Worm (Caenorhabditis elegans) whole organism, mixed stage, embryonic: Measurements from ENCODE around the gene C47D12.4.

ENCODE experiments used
- M03D4.4 ChIP-seq: sonication (generic microtip); optimal IDR thresholded peaks from 2 replicates; lab custom pipeline; 2017; ENCODE audit warnings: mild to moderate bottlenecking, missing genetic modification characterization, missing compliant biosample characterization
- bed-3 ChIP-seq: fragments of 200-800 bp; sonication (Bioruptor generic); optimal IDR thresholded peaks from 3 replicates; lab custom pipeline; 2018; ENCODE audit warnings: mild to moderate bottlenecking, missing genetic modification characterization, moderate library complexity, missing compliant biosample characterization
- ceh-39 ChIP-seq: fragments of 150-350 bp; optimal IDR thresholded peaks from 2 replicates; lab custom pipeline; 2014; ENCODE audit warnings: missing biosample characterization, missing genetic modification characterization
- ceh-43 ChIP-seq: fragments of 200-800 bp; sonication (Bioruptor generic); optimal IDR thresholded peaks from 2 replicates; lab custom pipeline; 2018; ENCODE audit warnings: mild to moderate bottlenecking, missing genetic modification characterization, moderate library complexity, missing compliant biosample characterization
- ceh-83 ChIP-seq: fragments of 200-800 bp; sonication (Bioruptor generic); optimal IDR thresholded peaks from 2 replicates; lab custom pipeline; 2018; ENCODE audit warnings: mild to moderate bottlenecking, missing genetic modification characterization, missing compliant biosample characterization
- ces-1 ChIP-seq: fragments of 150-350 bp; optimal IDR thresholded peaks from 2 replicates; lab custom pipeline; 2014; ENCODE audit warnings: missing biosample characterization, missing genetic modification reagents, missing genetic modification characterization
- drap-1 ChIP-seq: fragments of 200-800 bp; sonication (Bioruptor generic); optimal IDR thresholded peaks from 3 replicates; lab custom pipeline; 2018; ENCODE audit warnings: mild to moderate bottlenecking, missing genetic modification characterization, missing compliant biosample characterization
- elt-1 ChIP-seq: sonication (generic microtip); optimal IDR thresholded peaks from 2 replicates; lab custom pipeline; 2017; ENCODE audit warnings: missing genetic modification characterization, mild to moderate bottlenecking, missing compliant biosample characterization, antibody characterized with exemption, moderate library complexity, borderline replicate concordance; ENCODE audit not compliant: insufficient read depth
- elt-3 ChIP-seq: fragments of 150-350 bp; optimal IDR thresholded peaks from 2 replicates; lab custom pipeline; 2014; ENCODE audit warnings: missing biosample characterization, missing genetic modification characterization
- ham-2 ChIP-seq: fragments of 200-800 bp; sonication (Bioruptor generic); optimal IDR thresholded peaks from 2 replicates; lab custom pipeline; 2018; ENCODE audit warnings: mild to moderate bottlenecking, missing genetic modification characterization, missing compliant biosample characterization
- hlh-1 ChIP-seq: fragments of 150-350 bp; optimal IDR thresholded peaks from 2 replicates; lab custom pipeline; 2014; ENCODE audit warnings: missing biosample characterization, missing genetic modification reagents, missing genetic modification characterization
- lin-32 ChIP-seq: fragments of 200-800 bp; sonication (Bioruptor generic); optimal IDR thresholded peaks from 2 replicates; lab custom pipeline; 2018; ENCODE audit warnings: mild to moderate bottlenecking, missing genetic modification characterization, missing compliant biosample characterization
- lsy-2 ChIP-seq: fragments of 150-350 bp; optimal IDR thresholded peaks from 2 replicates; lab custom pipeline; 2014; ENCODE audit warnings: missing biosample characterization, missing genetic modification characterization
- mab-5 ChIP-seq: fragments of 150-350 bp; optimal IDR thresholded peaks from 2 replicates; lab custom pipeline; 2014; ENCODE audit warnings: missing biosample characterization, missing genetic modification characterization
- mep-1 ChIP-seq: fragments of 150-350 bp; optimal IDR thresholded peaks from 2 replicates; lab custom pipeline; 2017; ENCODE audit warnings: missing biosample characterization, missing genetic modification reagents, missing genetic modification characterization, inconsistent platforms
- mls-2 ChIP-seq: sonication (generic microtip); optimal IDR thresholded peaks from 2 replicates; lab custom pipeline; 2016; ENCODE audit warnings: mild to moderate bottlenecking, missing genetic modification characterization, moderate library complexity, missing compliant biosample characterization
- nhr-2 ChIP-seq: fragments of 150-350 bp; optimal IDR thresholded peaks from 2 replicates; lab custom pipeline; 2014; ENCODE audit warnings: missing biosample characterization, missing genetic modification characterization
- nhr-76 ChIP-seq: sonication (generic microtip); optimal IDR thresholded peaks from 2 replicates; lab custom pipeline; 2017; ENCODE audit warnings: missing biosample characterization, missing genetic modification characterization
- pha-4 ChIP-seq: fragments of 150-350 bp; optimal IDR thresholded peaks from 2 replicates; lab custom pipeline; 2018; ENCODE audit warnings: missing biosample characterization, missing genetic modification reagents, missing genetic modification characterization
- sem-2 ChIP-seq: fragments of 200-800 bp; sonication (Bioruptor generic); optimal IDR thresholded peaks from 2 replicates; lab custom pipeline; 2018; ENCODE audit warnings: mild to moderate bottlenecking, missing genetic modification characterization, missing compliant biosample characterization
- snpc-4 ChIP-seq: fragments of 150-350 bp; optimal IDR thresholded peaks from 2 replicates; lab custom pipeline; 2014; ENCODE audit warnings: missing biosample characterization, missing genetic modification characterization
- sptf-1 ChIP-seq: sonication (generic microtip); optimal IDR thresholded peaks from 2 replicates; lab custom pipeline; 2017; ENCODE audit warnings: mild to moderate bottlenecking, missing genetic modification characterization, moderate library complexity, missing compliant biosample characterization
- tbx-8 ChIP-seq: fragments of 200-800 bp; sonication (Bioruptor generic); optimal IDR thresholded peaks from 2 replicates; lab custom pipeline; 2018; ENCODE audit warnings: mild to moderate bottlenecking, missing genetic modification characterization, moderate library complexity, missing compliant biosample characterization
- unc-120 ChIP-seq: sonication (generic microtip); optimal IDR thresholded peaks from 2 replicates; lab custom pipeline; 2017; ENCODE audit warnings: missing genetic modification characterization, missing compliant biosample characterization; ENCODE audit not compliant: poor library complexity, severe bottlenecking
- unc-39 ChIP-seq: fragments of 150-350 bp; optimal IDR thresholded peaks from 2 replicates; lab custom pipeline; 2014; ENCODE audit warnings: missing biosample characterization, missing genetic modification characterization
- unc-62 ChIP-seq: fragments of 150-350 bp; optimal IDR thresholded peaks from 2 replicates; lab custom pipeline; 2014; ENCODE audit warnings: missing biosample characterization, missing genetic modification reagents, missing genetic modification characterization
- zip-8 ChIP-seq: fragments of 150-350 bp; optimal IDR thresholded peaks from 2 replicates; lab custom pipeline; 2014; ENCODE audit warnings: missing biosample characterization, missing genetic modification characterization
- ztf-11 ChIP-seq: fragments of 150-350 bp; optimal IDR thresholded peaks from 2 replicates; lab custom pipeline; 2014; ENCODE audit warnings: missing biosample characterization, missing genetic modification characterization

C47D12.4 gene

ce11 chrII:11695945-11696270, 14.3 kb downstream of the C47D12.4 start, which contains the start of gene xpf-1:
TSS of gene xpf-1 (plus strand) at chrII:11696171.
- TF ChIP-seq mls-2 (tag; lab: Kevin White, UChicago) (no peak), ham-2 (GFP tag; lab: Kevin White, UChicago) (no peak), nhr-76 (tag; lab: Kevin White, UChicago) (no peak), elt-3 (no peak), ceh-39 (tag; lab: Kevin White, UChicago) (no peak), elt-1 (tag; lab: Kevin White, UChicago) (no peak), drap-1 (no peak), hlh-1 (tag; lab: Kevin White, UChicago) (no peak), M03D4.4 (tag; lab: Kevin White, UChicago) (no peak), bed-3 (GFP tag; lab: Kevin White, UChicago) (no peak), ces-1 (no peak), unc-39 (tag; lab: Kevin White, UChicago) (no peak)

DNA sequence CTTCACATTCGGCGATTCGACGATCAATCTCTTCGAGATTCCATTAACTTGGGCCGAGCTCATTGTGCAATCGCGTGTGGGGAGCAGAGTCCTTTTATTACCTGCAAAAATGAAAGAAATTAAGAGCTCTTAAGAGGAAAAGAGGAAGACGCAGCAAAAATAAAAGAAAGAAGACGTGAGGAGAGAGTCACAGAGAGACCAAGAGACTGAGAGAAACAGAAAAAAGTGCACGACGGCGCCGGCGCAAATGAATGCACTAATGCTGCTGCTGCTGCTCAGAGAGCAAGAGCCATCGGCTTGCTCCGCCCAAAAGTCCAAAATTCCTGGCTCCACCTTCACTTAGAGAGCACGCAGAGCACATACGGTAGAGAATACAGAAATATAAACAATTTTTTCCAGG, 18.6 kb downstream of the C47D12.4 start, which contains the start of gene inos-1:
TSS of gene inos-1 (minus strand) at position 101 of the 400 bp plus-strand sequence.
- TF ChIP-seq unc-120 (tag; lab: Kevin White, UChicago) (no peak), zip-8 (tag; lab: Kevin White, UChicago) (no peak), sptf-1 (tag; lab: Kevin White, UChicago) (no peak), sem-2 (GFP tag; lab: Kevin White, UChicago) (no peak), hlh-1 (tag; lab: Kevin White, UChicago) (no peak), ztf-11 (tag; lab: Kevin White, UChicago) (no peak), mab-5 (tag; lab: Kevin White, UChicago) (no peak), lin-32 (GFP tag; lab: Kevin White, UChicago) (no peak), ceh-83 (GFP tag; lab: Kevin White, UChicago) (no peak)

DNA sequence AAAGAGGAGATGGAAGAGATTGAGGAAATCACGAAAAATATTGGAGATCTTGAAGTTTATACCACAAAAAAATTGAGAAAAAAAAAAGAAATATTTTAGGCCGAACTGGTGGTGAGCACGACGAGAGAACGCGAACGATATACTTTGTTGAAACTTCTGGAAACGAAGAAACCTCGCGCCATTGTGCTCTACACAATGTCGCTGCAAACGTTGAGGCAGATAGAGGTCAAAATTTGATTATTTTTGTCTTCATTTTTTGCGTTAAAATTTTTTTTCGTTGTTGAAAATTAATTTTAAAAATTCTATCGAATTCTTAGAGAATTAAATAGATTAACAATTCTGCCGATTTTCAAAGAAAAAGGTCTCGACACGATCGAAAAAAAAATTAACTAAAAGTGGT, 19.1 kb downstream of the C47D12.4 start:
- TF ChIP-seq nhr-76 (tag; lab: Kevin White, UChicago) (no peak), mls-2 (tag; lab: Kevin White, UChicago) (no peak), elt-1 (tag; lab: Kevin White, UChicago) (no peak), lin-32 (GFP tag; lab: Kevin White, UChicago) (no peak), ham-2 (GFP tag; lab: Kevin White, UChicago) (no peak), ceh-39 (tag; lab: Kevin White, UChicago) (no peak), tbx-8 (GFP tag; lab: Kevin White, UChicago) (no peak), zip-8 (tag; lab: Kevin White, UChicago) (no peak), ztf-11 (tag; lab: Kevin White, UChicago) (no peak), ces-1 (no peak), nhr-2 (tag; lab: Kevin White, UChicago) (no peak), drap-1 (no peak), unc-120 (tag; lab: Kevin White, UChicago) (no peak)

- TF ChIP-seq mls-2 (tag; lab: Kevin White, UChicago) (no peak), ham-2 (GFP tag; lab: Kevin White, UChicago) (no peak), ceh-43 (GFP tag; lab: Kevin White, UChicago) (no peak), snpc-4 (tag; lab: Kevin White, UChicago) (no peak), nhr-76 (tag; lab: Kevin White, UChicago) (no peak)
Observed at ce11 chrII:11705787-11706186, 24.2 kb downstream of the C47D12.4 start, which contains the start of gene VF13D12L.3. TSS of gene VF13D12L.3 (plus strand) at chrII:11706009.

- TF ChIP-seq zip-8 (tag; lab: Kevin White, UChicago) = no peak
- TF ChIP-seq mls-2 (tag; lab: Kevin White, UChicago) = no peak
- no peak for TF ChIP-seq hlh-1 (tag; lab: Kevin White, UChicago)
- no peak for TF ChIP-seq ces-1
- TF ChIP-seq elt-3 = no peak
- TF ChIP-seq nhr-76 (tag; lab: Kevin White, UChicago) = no peak
- TF ChIP-seq ham-2 (GFP tag; lab: Kevin White, UChicago) = no peak
- no peak for TF ChIP-seq ceh-83 (GFP tag; lab: Kevin White, UChicago)
- no peak for TF ChIP-seq lsy-2 (tag; lab: Kevin White, UChicago)
- TF ChIP-seq drap-1 = no peak
- TF ChIP-seq sptf-1 (tag; lab: Kevin White, UChicago) = no peak
- TF ChIP-seq M03D4.4 (tag; lab: Kevin White, UChicago) = no peak
- no peak for TF ChIP-seq mep-1
- no peak for TF ChIP-seq lin-32 (GFP tag; lab: Kevin White, UChicago)
- no peak for TF ChIP-seq elt-1 (tag; lab: Kevin White, UChicago)
- TF ChIP-seq pha-4 (tag; lab: Kevin White, UChicago) = no peak
- TF ChIP-seq unc-39 (tag; lab: Kevin White, UChicago) = no peak
- no peak for TF ChIP-seq bed-3 (GFP tag; lab: Kevin White, UChicago)
- no peak for TF ChIP-seq unc-62
Observed at ce11 chrII:11709464-11709863, 27.9 kb downstream of the C47D12.4 start, which contains the start of gene fcmt-1. TSS of gene fcmt-1 (minus strand) at chrII:11709564.
